Fruit fly (Drosophila melanogaster): ENCODE measurements around the gene CG13760.

The CG13760 gene

dm6 chrX:2608470-2609157, 23.1 kb upstream of the CG13760 start, which contains the start of gene Smyd3 (continued):
- TF ChIP-seq ap (GFP tag; IDR thresholded peaks at IDR 0.05), result peak; percentile 72
- TF ChIP-seq prd (optimal IDR thresholded peaks at IDR 0.05), result no peak
- TF ChIP-seq prd (GFP tag; IDR thresholded peaks at IDR 0.05), result peak; percentile 86
- TF ChIP-seq CG13775 (GFP tag; optimal IDR thresholded peaks at IDR 0.05), result peak; percentile 96
- no peak for TF ChIP-seq tna (GFP tag; IDR thresholded peaks at IDR 0.05; ENCODE audit: partially characterized antibody)
- peak; percentile 58 for TF ChIP-seq CG16863 (GFP tag; optimal IDR thresholded peaks at IDR 0.05)
- TF ChIP-seq CG14050 (GFP tag; IDR thresholded peaks at IDR 0.05), result peak; percentile 72
- TF ChIP-seq trem (tag; optimal IDR thresholded peaks at IDR 0.05), result peak; percentile 56
- TF ChIP-seq Ravus (GFP tag; IDR thresholded peaks at IDR 0.05), result peak; percentile 24; the same call in 1 of the 2 replicates
- TF ChIP-seq PHDP (tag; optimal IDR thresholded peaks at IDR 0.05), result peak; percentile 77
- TF ChIP-seq Elba2 (GFP tag; optimal IDR thresholded peaks at IDR 0.05), result no peak
- TF ChIP-seq corto (GFP tag; optimal IDR thresholded peaks at IDR 0.05), result no peak
- no peak for TF ChIP-seq tio (GFP tag; optimal IDR thresholded peaks at IDR 0.05)
- peak; percentile 72 for TF ChIP-seq CG6813 (GFP tag; optimal IDR thresholded peaks at IDR 0.05)
- TF ChIP-seq NC2α (GFP tag; optimal IDR thresholded peaks at IDR 0.05), result peak; percentile 22
- no peak for TF ChIP-seq pita (GFP tag; optimal IDR thresholded peaks at IDR 0.05)
- TF ChIP-seq CG8089 (GFP tag; optimal IDR thresholded peaks at IDR 0.05), result peak; percentile 32
- TF ChIP-seq CG2129 (GFP tag; IDR thresholded peaks at IDR 0.05; ENCODE audit: partially characterized antibody), result no peak
- peak; percentile 62 for TF ChIP-seq Side (GFP tag; optimal IDR thresholded peaks at IDR 0.05)
- TF ChIP-seq dpn (GFP tag; optimal IDR thresholded peaks at IDR 0.05), result peak; percentile 80 to 81
- peak; percentile 74 for TF ChIP-seq Bdp1 (GFP tag; optimal IDR thresholded peaks at IDR 0.05)
- peak; percentile 67 for TF ChIP-seq HmgZ (tag; optimal IDR thresholded peaks at IDR 0.05)
- TF ChIP-seq rib (GFP tag; IDR thresholded peaks at IDR 0.05), result peak; percentile 79
- TF ChIP-seq B-H1 (GFP tag; IDR thresholded peaks at IDR 0.05), result peak; percentile 72
- no peak for TF ChIP-seq CG15011 (GFP tag; optimal IDR thresholded peaks at IDR 0.05)
- TF ChIP-seq HLH4C (GFP tag; IDR thresholded peaks at IDR 0.05; ENCODE audit: partially characterized antibody), result no peak
- peak; percentile 28 for TF ChIP-seq slou (GFP tag; optimal IDR thresholded peaks at IDR 0.05)
- peak; percentile 76 for TF ChIP-seq CG17359 (tag; optimal IDR thresholded peaks at IDR 0.05)
- no peak for TF ChIP-seq CG15479 (GFP tag; optimal IDR thresholded peaks at IDR 0.05)
- peak; percentile 63 for TF ChIP-seq CG7556 (GFP tag; optimal IDR thresholded peaks at IDR 0.05)
- no peak for TF ChIP-seq fd64A (GFP tag; optimal IDR thresholded peaks at IDR 0.05)
- TF ChIP-seq Hsf (GFP tag; optimal IDR thresholded peaks at IDR 0.05), result peak; percentile 78
- TF ChIP-seq Fer3 (tag; optimal IDR thresholded peaks at IDR 0.05), result peak; percentile 77
- TF ChIP-seq Vsx1 (GFP tag; optimal IDR thresholded peaks at IDR 0.05), result no peak
- peak; percentile 69 for TF ChIP-seq Oli (tag; optimal IDR thresholded peaks at IDR 0.05)
- peak; percentile 88 for TF ChIP-seq slbo (GFP tag; IDR thresholded peaks at IDR 0.05)
- TF ChIP-seq Six4 (GFP tag; optimal IDR thresholded peaks at IDR 0.05), result peak; percentile 42
- peak; percentile 1 for TF ChIP-seq schlank (tag; optimal IDR thresholded peaks at IDR 0.05)
- peak; percentile 75; the same call in 2 of the 3 replicates for TF ChIP-seq ken (GFP tag; IDR thresholded peaks at IDR 0.05)
- peak; percentile 58 for TF ChIP-seq crc (GFP tag; optimal IDR thresholded peaks at IDR 0.05)
- no peak for TF ChIP-seq TFAM (GFP tag; optimal IDR thresholded peaks at IDR 0.05)
- TF ChIP-seq CG4360 (GFP tag; IDR thresholded peaks at IDR 0.05), result peak; percentile 86
- peak; percentile 69 for TF ChIP-seq CG8924 (tag; optimal IDR thresholded peaks at IDR 0.05)
- TF ChIP-seq Mad (GFP tag; optimal IDR thresholded peaks at IDR 0.05), result peak; percentile 57
- TF ChIP-seq NFAT (GFP tag; IDR thresholded peaks at IDR 0.05), result peak; percentile 87
- peak; percentile 17 to 78 for TF ChIP-seq bsh (GFP tag; optimal IDR thresholded peaks at IDR 0.05)
- TF ChIP-seq peb (GFP tag; IDR thresholded peaks at IDR 0.05), result 0 out of 2 replicates have a peak, but pooled peaks have one; percentile 35
- no peak; the same call in 1 of the 2 replicates for TF ChIP-seq CG10321 (GFP tag; IDR thresholded peaks at IDR 0.05)
- no peak for TF ChIP-seq Kr (GFP tag; optimal IDR thresholded peaks at IDR 0.05)
- TF ChIP-seq HmgD (GFP tag; optimal IDR thresholded peaks at IDR 0.05), result no peak

Measured in whole organism, embryonic.